Worm (Caenorhabditis elegans) whole organism, young adult: Measurements from ENCODE around the gene F02H6.7.
"Not testable (repeated sequence)": the region's sequence is repeated elsewhere in the genome, so short reads cannot be mapped to it uniquely, and the experiment has no call there.

Experiments used
- B0261.1 ChIP-seq: sonication (generic microtip); optimal IDR thresholded peaks from 2 replicates; lab custom pipeline; 2016; ENCODE audit warnings: mild to moderate bottlenecking, missing genetic modification characterization, moderate library complexity, missing compliant biosample characterization
- D2030.7 ChIP-seq: fragments of 200-800 bp; sonication (Bioruptor generic); IDR thresholded peaks from 2 replicates; pipeline ENCODE4 v1.3.6; 2022; ENCODE audit warnings: missing genetic modification reagents, missing genetic modification characterization, missing compliant biosample characterization
- F33H1.4 ChIP-seq: fragments of 200-800 bp; sonication (Bioruptor generic); IDR thresholded peaks from 2 replicates; pipeline ENCODE4 v1.3.6; 2022; ENCODE audit warnings: missing genetic modification reagents, missing genetic modification characterization, missing compliant biosample characterization
- F39B2.1 ChIP-seq: fragments of 200-800 bp; sonication (Bioruptor generic); IDR thresholded peaks from 2 replicates; pipeline ENCODE4 v1.3.6; 2022; ENCODE audit warnings: missing genetic modification reagents, missing genetic modification characterization, missing compliant biosample characterization
- F57A8.1 ChIP-seq: fragments of 200-800 bp; sonication (Bioruptor generic); optimal IDR thresholded peaks from 2 replicates; lab custom pipeline; 2018; ENCODE audit warnings: mild to moderate bottlenecking, missing genetic modification characterization, moderate library complexity, missing compliant biosample characterization
- K12H6.12 ChIP-seq: fragments of 200-800 bp; sonication (Bioruptor generic); optimal IDR thresholded peaks from 2 replicates; lab custom pipeline; 2018; ENCODE audit warnings: mild to moderate bottlenecking, missing genetic modification characterization, missing compliant biosample characterization
- Y53G8AR.9 ChIP-seq: fragments of 200-800 bp; sonication (Bioruptor generic); conservative IDR thresholded peaks from 2 replicates; pipeline ENCODE4 v1.3.6; 2022; ENCODE audit warnings: missing genetic modification reagents, missing genetic modification characterization, missing compliant biosample characterization
- Y79H2A.3 ChIP-seq: fragments of 200-800 bp; sonication (Bioruptor generic); conservative IDR thresholded peaks from 2 replicates; pipeline ENCODE4 v1.3.6; 2022; ENCODE audit warnings: missing genetic modification reagents, missing genetic modification characterization, missing compliant biosample characterization
- ZK185.1 ChIP-seq: sonication (generic microtip); optimal IDR thresholded peaks from 2 replicates; lab custom pipeline; 2016; ENCODE audit warnings: mild to moderate bottlenecking, missing genetic modification characterization, missing compliant biosample characterization; ENCODE audit not compliant: poor library complexity, severe bottlenecking
- aptf-3 ChIP-seq: fragments of 200-800 bp; sonication (Bioruptor generic); IDR thresholded peaks from 2 replicates; pipeline ENCODE4 v1.3.6; 2022; ENCODE audit warnings: missing genetic modification characterization, missing compliant biosample characterization
- attf-6 ChIP-seq: fragments of 200-800 bp; sonication (Bioruptor generic); IDR thresholded peaks from 2 replicates; pipeline ENCODE4 v1.3.6; 2022; ENCODE audit warnings: missing genetic modification reagents, missing genetic modification characterization, missing compliant biosample characterization
- cebp-1 ChIP-seq, 2 experiments: fragments of 200-800 bp in 1 of 2; sonication (Bioruptor generic) in 1 of 2; sonication (generic microtip) in 1 of 2; IDR thresholded peaks in 1 of 2; optimal IDR thresholded peaks in 1 of 2; 2 replicates each; pipeline versions ENCODE4 v1.3.6 to Lab custom; 2017 to 2022; ENCODE audit warnings: missing compliant biosample characterization in 2 of 2, missing genetic modification characterization in 2 of 2, mild to moderate bottlenecking in 1 of 2, missing genetic modification reagents in 1 of 2, moderate library complexity in 1 of 2
- ceh-100 ChIP-seq: fragments of 200-800 bp; sonication (Bioruptor generic); IDR thresholded peaks from 2 replicates; pipeline ENCODE4 v1.3.6; 2022; ENCODE audit warnings: missing genetic modification reagents, missing genetic modification characterization, missing compliant biosample characterization
- ceh-40 ChIP-seq: fragments of 200-800 bp; sonication (Bioruptor generic); IDR thresholded peaks from 2 replicates; pipeline ENCODE4 v1.3.6; 2022; ENCODE audit warnings: missing genetic modification characterization, missing compliant biosample characterization
- ceh-58 ChIP-seq: fragments of 200-800 bp; sonication (Bioruptor generic); IDR thresholded peaks from 2 replicates; pipeline ENCODE4 v1.3.6; 2022; ENCODE audit warnings: missing genetic modification characterization, missing compliant biosample characterization
- dox-1 ChIP-seq: fragments of 200-800 bp; sonication (Bioruptor generic); IDR thresholded peaks from 2 replicates; pipeline ENCODE4 v1.3.6; 2022; ENCODE audit warnings: missing genetic modification reagents, missing genetic modification characterization, missing compliant biosample characterization
- dpl-1 ChIP-seq: fragments of 150-350 bp; optimal IDR thresholded peaks from 2 replicates; lab custom pipeline; 2014; ENCODE audit warnings: missing biosample characterization, missing genetic modification reagents, missing genetic modification characterization
- efl-1 ChIP-seq: fragments of 150-350 bp; optimal IDR thresholded peaks from 2 replicates; lab custom pipeline; 2014; ENCODE audit warnings: missing biosample characterization, missing genetic modification reagents, missing genetic modification characterization
- egl-44 ChIP-seq: fragments of 200-800 bp; sonication (Bioruptor generic); IDR thresholded peaks from 2 replicates; pipeline ENCODE4 v1.3.6; 2022; ENCODE audit warnings: missing genetic modification reagents, missing genetic modification characterization, missing compliant biosample characterization
- fkh-3 ChIP-seq: sonication (generic microtip); optimal IDR thresholded peaks from 2 replicates; lab custom pipeline; 2016; ENCODE audit warnings: mild to moderate bottlenecking, missing genetic modification characterization, missing compliant biosample characterization
- hlh-26 ChIP-seq: fragments of 200-800 bp; sonication (Bioruptor generic); conservative IDR thresholded peaks from 2 replicates; pipeline ENCODE4 v1.3.6; 2022; ENCODE audit warnings: missing genetic modification reagents, missing genetic modification characterization, missing compliant biosample characterization
- hmg-1.2 ChIP-seq: fragments of 200-800 bp; sonication (Bioruptor generic); IDR thresholded peaks from 2 replicates; pipeline ENCODE4 v1.3.6; 2022; ENCODE audit warnings: missing genetic modification reagents, missing genetic modification characterization, missing compliant biosample characterization
- hrde-1 ChIP-seq: sonication (generic microtip); optimal IDR thresholded peaks from 2 replicates; lab custom pipeline; 2016; ENCODE audit warnings: missing genetic modification characterization, mild to moderate bottlenecking, missing compliant biosample characterization, moderate library complexity, missing genotype, missing genetic modification reagents, borderline replicate concordance
- hsf-1 ChIP-seq: fragments of 200-800 bp; sonication (Bioruptor generic); IDR thresholded peaks from 2 replicates; pipeline ENCODE4 v1.3.6; 2022; ENCODE audit warnings: missing genetic modification reagents, missing genetic modification characterization, missing compliant biosample characterization
- let-607 ChIP-seq, 2 experiments: fragments of 200-800 bp in 1 of 2; sonication (Bioruptor generic) in 1 of 2; sonication (generic microtip) in 1 of 2; optimal IDR thresholded peaks; 2 replicates each; lab custom pipeline; 2016 to 2018; ENCODE audit warnings: mild to moderate bottlenecking in 2 of 2, missing compliant biosample characterization in 2 of 2, missing genetic modification characterization in 2 of 2, moderate library complexity in 2 of 2, missing genotype in 1 of 2
- lin-26 ChIP-seq: fragments of 200-800 bp; sonication (Bioruptor generic); IDR thresholded peaks from 2 replicates; pipeline ENCODE4 v1.3.6; 2022; ENCODE audit warnings: missing genetic modification reagents, missing genetic modification characterization, missing compliant biosample characterization
- lin-54 ChIP-seq: fragments of 200-800 bp; sonication (Bioruptor generic); optimal IDR thresholded peaks from 2 replicates; lab custom pipeline; 2018; ENCODE audit warnings: mild to moderate bottlenecking, missing genetic modification characterization, missing compliant biosample characterization
- lir-1 ChIP-seq: fragments of 200-800 bp; sonication (Bioruptor generic); conservative IDR thresholded peaks from 2 replicates; pipeline ENCODE4 v1.3.6; 2022; ENCODE audit warnings: missing genetic modification reagents, missing genetic modification characterization, missing compliant biosample characterization
- madf-6 ChIP-seq: fragments of 200-800 bp; sonication (Bioruptor generic); IDR thresholded peaks from 2 replicates; pipeline ENCODE4 v1.3.6; 2022; ENCODE audit warnings: missing genetic modification reagents, missing genetic modification characterization, missing compliant biosample characterization
- madf-8 ChIP-seq: fragments of 200-800 bp; sonication (Bioruptor generic); conservative IDR thresholded peaks from 2 replicates; pipeline ENCODE4 v1.3.6; 2022; ENCODE audit warnings: missing genetic modification reagents, missing genetic modification characterization, missing compliant biosample characterization
- mxl-1 ChIP-seq: sonication (generic microtip); optimal IDR thresholded peaks from 2 replicates; lab custom pipeline; 2016; ENCODE audit warnings: missing genetic modification characterization, missing compliant biosample characterization
- nfya-1 ChIP-seq: sonication (generic microtip); optimal IDR thresholded peaks from 2 replicates; lab custom pipeline; 2017; ENCODE audit warnings: antibody characterized with exemption, missing compliant biosample characterization, missing genetic modification characterization, borderline replicate concordance; ENCODE audit not compliant: insufficient read depth
- nfya-2 ChIP-seq: fragments of 200-800 bp; sonication (Bioruptor generic); IDR thresholded peaks from 2 replicates; pipeline ENCODE4 v1.3.6; 2022; ENCODE audit warnings: missing genetic modification reagents, missing genetic modification characterization, missing compliant biosample characterization
- nhr-179 ChIP-seq: sonication (generic microtip); optimal IDR thresholded peaks from 2 replicates; lab custom pipeline; 2016; ENCODE audit warnings: mild to moderate bottlenecking, missing genetic modification characterization, missing compliant biosample characterization
- pbrm-1 ChIP-seq: fragments of 200-800 bp; sonication (Bioruptor generic); IDR thresholded peaks from 2 replicates; pipeline ENCODE4 v1.3.6; 2022; ENCODE audit warnings: missing genetic modification reagents, missing genetic modification characterization, missing compliant biosample characterization
- sdz-38 ChIP-seq: sonication (generic microtip); optimal IDR thresholded peaks from 2 replicates; lab custom pipeline; 2016; ENCODE audit warnings: missing genotype, missing genetic modification characterization, missing compliant biosample characterization
- snpc-4 ChIP-seq, 5 experiments: fragments of 150-350 bp in 1 of 5; sonication (generic microtip) in 4 of 5; optimal IDR thresholded peaks; 2 replicates each; lab custom pipeline; 2014 to 2018; ENCODE audit warnings: missing genetic modification characterization in 5 of 5, missing biosample characterization in 3 of 5, antibody characterized with exemption in 2 of 5, mild to moderate bottlenecking in 2 of 5, missing compliant biosample characterization in 2 of 5, missing genotype in 2 of 5, moderate library complexity in 2 of 5, missing genetic modification reagents in 1 of 5
- tlf-1 ChIP-seq: fragments of 200-800 bp; sonication (Bioruptor generic); optimal IDR thresholded peaks from 2 replicates; lab custom pipeline; 2018; ENCODE audit warnings: mild to moderate bottlenecking, missing genetic modification characterization, missing compliant biosample characterization
- unc-130 ChIP-seq: sonication (generic microtip); optimal IDR thresholded peaks from 2 replicates; lab custom pipeline; 2016; ENCODE audit warnings: missing genetic modification reagents, missing genetic modification characterization, missing compliant biosample characterization
- ztf-28 ChIP-seq: fragments of 200-800 bp; sonication (Bioruptor generic); IDR thresholded peaks from 2 replicates; pipeline ENCODE4 v1.3.6; 2022; ENCODE audit warnings: missing genetic modification reagents, missing genetic modification characterization, missing compliant biosample characterization
- ztf-3 ChIP-seq: fragments of 200-800 bp; sonication (Bioruptor generic); optimal IDR thresholded peaks from 2 replicates; lab custom pipeline; 2018; ENCODE audit warnings: mild to moderate bottlenecking, missing genetic modification characterization, missing compliant biosample characterization
- ztf-6 ChIP-seq: fragments of 200-800 bp; sonication (Bioruptor generic); IDR thresholded peaks from 2 replicates; pipeline ENCODE4 v1.3.6; 2022; ENCODE audit warnings: missing genetic modification reagents, missing genetic modification characterization, missing compliant biosample characterization

Gene F02H6.7

DNA sequence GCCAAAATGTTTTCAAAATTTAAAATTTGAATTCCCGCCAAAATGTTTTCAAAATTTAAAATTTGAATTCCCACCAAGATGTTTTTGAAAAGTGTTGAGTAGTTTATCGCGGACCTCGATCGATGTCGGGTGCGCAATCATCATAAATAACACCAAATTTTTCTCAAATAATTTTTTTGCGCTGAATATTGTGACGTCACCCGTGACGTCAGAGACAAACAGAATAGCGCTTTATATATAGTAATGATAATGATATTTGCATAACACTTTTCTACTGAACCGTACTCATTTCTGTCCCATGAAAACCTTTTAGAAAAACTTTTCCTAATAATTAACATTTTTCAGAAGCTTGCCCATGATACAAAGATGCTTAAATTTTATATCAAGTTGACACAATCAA, 9.4 kb downstream of the F02H6.7 start:
- TF ChIP-seq snpc-4 (GFP tag; optimal IDR thresholded peaks at IDR 0.05; lab: Kevin White, UChicago), result not testable (repeated sequence)
- TF ChIP-seq snpc-4 (tag; optimal IDR thresholded peaks at IDR 0.05; lab: Kevin White, UChicago), result peak in 1 of 4 experiments; percentile 89
- peak; percentile 27; the same call in 1 of the 2 replicates for TF ChIP-seq hmg-1.2 (GFP tag; lab: Robert Waterston, UW)
- 0 out of 2 replicates have a peak, but pooled peaks have one; percentile 9 for TF ChIP-seq madf-8 (GFP tag; lab: Robert Waterston, UW)
- TF ChIP-seq pbrm-1 (GFP tag; lab: Robert Waterston, UW), result peak; percentile 65; the same call in 1 of the 2 replicates
- peak; percentile 93 for TF ChIP-seq attf-6 (GFP tag; lab: Robert Waterston, UW)

DNA sequence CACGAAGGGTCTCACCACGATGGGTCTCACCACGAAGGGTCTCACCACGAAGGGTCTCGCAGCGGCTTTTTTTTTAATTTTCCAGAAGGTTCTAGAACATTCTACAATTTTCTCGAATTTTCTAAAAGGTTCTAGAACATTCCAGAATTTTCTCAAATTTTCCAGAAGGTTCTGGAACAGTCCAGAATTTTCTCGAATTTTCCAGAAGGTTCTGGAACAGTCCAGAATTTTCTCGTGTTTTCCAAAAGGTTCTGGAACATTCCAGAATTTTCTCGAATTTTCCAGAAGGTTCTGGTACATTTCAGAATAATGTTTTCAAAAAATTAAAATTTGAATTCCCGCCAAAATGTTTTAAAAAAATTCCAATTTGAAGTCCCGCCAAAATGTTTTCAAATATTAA, 9.9 kb downstream of the F02H6.7 start:
- TF ChIP-seq hsf-1 (GFP tag; lab: Robert Waterston, UW), result peak; percentile 98
- peak; percentile 48 for TF ChIP-seq F33H1.4 (GFP tag; lab: Robert Waterston, UW)
- TF ChIP-seq madf-6, result 0 out of 2 replicates have a peak, but pooled peaks have one; percentile 31
- 0 out of 2 replicates have a peak, but pooled peaks have one; percentile 12 for TF ChIP-seq aptf-3 (GFP tag; lab: Robert Waterston, UW)
- peak; percentile 58 for TF ChIP-seq dox-1 (GFP tag; lab: Robert Waterston, UW)
- 0 out of 2 replicates have a peak, but pooled peaks have one; percentile 16 for TF ChIP-seq ceh-40 (GFP tag; lab: Robert Waterston, UW)

DNA sequence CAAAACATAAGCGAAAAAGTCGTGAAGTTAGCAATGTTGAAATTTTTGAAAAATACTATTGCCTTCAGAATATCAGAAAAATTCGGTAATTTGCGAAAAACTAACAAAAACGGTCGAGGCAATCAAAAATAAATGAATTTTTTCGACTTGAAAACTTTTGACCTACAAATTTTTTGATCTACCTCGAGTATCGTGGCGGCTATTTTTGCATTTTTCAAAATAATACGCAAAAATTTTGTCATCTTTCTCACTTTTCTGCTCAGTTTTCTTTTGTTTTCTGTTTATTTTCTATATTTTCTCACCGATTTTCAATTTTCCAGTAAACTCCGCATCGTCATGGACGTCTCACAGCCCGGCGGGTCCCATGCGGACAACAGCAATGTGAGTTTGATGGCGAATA, 12.2 kb downstream of the F02H6.7 start:
- TF ChIP-seq hrde-1 (tag; lab: Kevin White, UChicago) (no peak), lir-1 (GFP tag; lab: Robert Waterston, UW) (no peak), unc-130 (no peak), ZK185.1 (tag; lab: Kevin White, UChicago) (no peak), hlh-26 (no peak), nfya-1 (no peak), nfya-2 (GFP tag; lab: Robert Waterston, UW) (no peak), nhr-179 (tag; lab: Kevin White, UChicago) (no peak), mxl-1 (tag; lab: Kevin White, UChicago) (no peak), aptf-3 (GFP tag; lab: Robert Waterston, UW) (no peak), ztf-3 (GFP tag; lab: Kevin White, UChicago) (no peak), ceh-58 (GFP tag; lab: Robert Waterston, UW) (no peak), fkh-3 (tag; lab: Kevin White, UChicago) (no peak), tlf-1 (no peak), efl-1 (peak; percentile 81), ceh-100 (no peak), lin-26 (GFP tag; lab: Robert Waterston, UW) (no peak), F39B2.1 (GFP tag; lab: Robert Waterston, UW) (no peak), ztf-28 (GFP tag; lab: Robert Waterston, UW) (no peak), D2030.7 (GFP tag; lab: Robert Waterston, UW) (no peak), hsf-1 (GFP tag; lab: Robert Waterston, UW) (no peak), F57A8.1 (GFP tag; lab: Kevin White, UChicago) (no peak), dpl-1 (GFP tag; lab: Kevin White, UChicago) (peak; percentile 23), madf-8 (GFP tag; lab: Robert Waterston, UW) (0 out of 2 replicates have a peak, but pooled peaks have one; percentile 5), sdz-38 (no peak), egl-44 (GFP tag; lab: Robert Waterston, UW) (no peak), K12H6.12 (tag; lab: Kevin White, UChicago) (no peak), let-607 (tag; optimal IDR thresholded peaks at IDR 0.05; lab: Kevin White, UChicago) (no peak), cebp-1 (GFP tag; IDR thresholded peaks at IDR 0.05; lab: Robert Waterston, UW) (no peak), cebp-1 (tag; optimal IDR thresholded peaks at IDR 0.05; lab: Kevin White, UChicago) (no peak), Y53G8AR.9 (GFP tag; lab: Robert Waterston, UW) (no peak), lin-54 (GFP tag; lab: Kevin White, UChicago) (no peak), attf-6 (GFP tag; lab: Robert Waterston, UW) (no peak), madf-6 (peak; percentile 68), B0261.1 (tag; lab: Kevin White, UChicago) (no peak), Y79H2A.3 (GFP tag; lab: Robert Waterston, UW) (no peak), ztf-6 (no peak), dox-1 (GFP tag; lab: Robert Waterston, UW) (no peak)
